Worm (Caenorhabditis elegans) whole organism, L4 larva: ENCODE results near the gene T05C1.2.

Source experiments
- D1046.2 ChIP-seq: fragments of 200-800 bp; sonication (Bioruptor generic); IDR thresholded peaks from 2 replicates; pipeline ENCODE4 v1.3.6; 2022; ENCODE audit warnings: missing genetic modification characterization, missing compliant biosample characterization
- F10B5.3 ChIP-seq: sonication (generic microtip); optimal IDR thresholded peaks from 2 replicates; lab custom pipeline; 2016; ENCODE audit warnings: mild to moderate bottlenecking, missing genetic modification characterization, missing compliant biosample characterization
- F49E8.2 ChIP-seq: sonication (generic microtip); optimal IDR thresholded peaks from 2 replicates; lab custom pipeline; 2016; ENCODE audit warnings: missing compliant biosample characterization, mild to moderate bottlenecking, missing genetic modification characterization, borderline replicate concordance
- Y75B8A.6 ChIP-seq: fragments of 200-800 bp; sonication (Bioruptor generic); IDR thresholded peaks from 2 replicates; pipeline ENCODE4 v1.3.6; 2022; ENCODE audit warnings: missing genetic modification reagents, missing genetic modification characterization, missing compliant biosample characterization
- aly-2 ChIP-seq: sonication (generic microtip); optimal IDR thresholded peaks from 2 replicates; lab custom pipeline; 2018; ENCODE audit warnings: missing biosample characterization, missing genetic modification characterization
- ceh-28 ChIP-seq: fragments of 150-350 bp; optimal IDR thresholded peaks from 2 replicates; lab custom pipeline; 2014; ENCODE audit warnings: missing biosample characterization, missing genetic modification reagents, missing genetic modification characterization
- ceh-32 ChIP-seq: sonication (generic microtip); optimal IDR thresholded peaks from 2 replicates; lab custom pipeline; 2016; ENCODE audit warnings: mild to moderate bottlenecking, missing genetic modification characterization, missing compliant biosample characterization; ENCODE audit not compliant: poor library complexity
- ces-1 ChIP-seq: fragments of 150-350 bp; sonication (generic microtip); optimal IDR thresholded peaks from 4 replicates; lab custom pipeline; 2014; ENCODE audit warnings: missing biosample characterization, missing genetic modification reagents, missing genetic modification characterization
- cey-2 ChIP-seq: sonication (generic microtip); optimal IDR thresholded peaks from 3 replicates; lab custom pipeline; 2017; ENCODE audit warnings: missing genetic modification characterization, mild to moderate bottlenecking, missing compliant biosample characterization, antibody characterized with exemption, borderline replicate concordance; ENCODE audit not compliant: insufficient read depth
- ctbp-1 ChIP-seq: fragments of 200-800 bp; sonication (Bioruptor generic); IDR thresholded peaks from 2 replicates; pipeline ENCODE4 v1.3.6; 2022; ENCODE audit warnings: missing genetic modification reagents, missing genetic modification characterization, missing compliant biosample characterization
- daf-16 ChIP-seq, 3 experiments: sonication (generic microtip); optimal IDR thresholded peaks; 2 replicates each; lab custom pipeline; 2016 to 2017; ENCODE audit warnings: missing genetic modification characterization in 3 of 3, missing genetic modification reagents in 3 of 3, mild to moderate bottlenecking in 2 of 3, missing compliant biosample characterization in 2 of 3, missing biosample characterization in 1 of 3, moderate library complexity in 1 of 3
- duxl-1 ChIP-seq: sonication (generic microtip); optimal IDR thresholded peaks from 2 replicates; lab custom pipeline; 2016; ENCODE audit warnings: mild to moderate bottlenecking, missing genetic modification characterization, moderate library complexity, missing compliant biosample characterization; ENCODE audit not compliant: poor library complexity
- dve-1 ChIP-seq: sonication (generic microtip); optimal IDR thresholded peaks from 2 replicates; lab custom pipeline; 2017; ENCODE audit warnings: antibody characterized with exemption, mild to moderate bottlenecking, missing genetic modification characterization, missing compliant biosample characterization; ENCODE audit not compliant: insufficient read depth
- egl-27 ChIP-seq: sonication (generic microtip); optimal IDR thresholded peaks from 3 replicates; lab custom pipeline; 2017; ENCODE audit warnings: missing biosample characterization, missing genetic modification reagents, missing genetic modification characterization
- gei-8 ChIP-seq: fragments of 200-800 bp; sonication (Bioruptor generic); optimal IDR thresholded peaks from 2 replicates; lab custom pipeline; 2018; ENCODE audit warnings: mild to moderate bottlenecking, missing genetic modification characterization, missing compliant biosample characterization
- hlh-11 ChIP-seq: fragments of 200-800 bp; sonication (Bioruptor generic); optimal IDR thresholded peaks from 2 replicates; lab custom pipeline; 2018; ENCODE audit warnings: mild to moderate bottlenecking, missing genetic modification characterization, missing compliant biosample characterization
- hmg-1.1 ChIP-seq: fragments of 200-800 bp; sonication (Bioruptor generic); IDR thresholded peaks from 2 replicates; pipeline ENCODE4 v1.3.6; 2022; ENCODE audit warnings: missing genetic modification reagents, missing genetic modification characterization, missing compliant biosample characterization
- lim-7 ChIP-seq: fragments of 200-800 bp; sonication (Bioruptor generic); IDR thresholded peaks from 2 replicates; pipeline ENCODE4 v1.3.6; 2022; ENCODE audit warnings: missing genetic modification characterization, missing compliant biosample characterization
- lin-1 ChIP-seq: fragments of 200-800 bp; sonication (Bioruptor generic); IDR thresholded peaks from 2 replicates; pipeline ENCODE4 v1.3.6; 2022; ENCODE audit warnings: missing genetic modification reagents, missing genetic modification characterization, missing compliant biosample characterization
- lin-29 ChIP-seq: fragments of 200-800 bp; sonication (Bioruptor generic); IDR thresholded peaks from 2 replicates; pipeline ENCODE4 v1.3.6; 2022; ENCODE audit warnings: missing genetic modification reagents, missing genetic modification characterization, missing compliant biosample characterization
- lsy-2 ChIP-seq, 2 experiments: fragments of 150-350 bp in 1 of 2; sonication (generic microtip) in 1 of 2; optimal IDR thresholded peaks; 2 replicates each; lab custom pipeline; 2014 to 2017; ENCODE audit warnings: missing biosample characterization in 2 of 2, missing genetic modification characterization in 2 of 2
- madf-5 ChIP-seq, 2 experiments: fragments of 200-800 bp; sonication (Bioruptor generic); IDR thresholded peaks; 2 replicates each; pipeline ENCODE4 v1.3.6; 2022; ENCODE audit warnings: missing compliant biosample characterization in 2 of 2, missing genetic modification characterization in 2 of 2
- mdl-1 ChIP-seq, 2 experiments: fragments of 150-350 bp in 1 of 2; sonication (generic microtip) in 1 of 2; optimal IDR thresholded peaks; 2 replicates each; lab custom pipeline; 2014 to 2017; ENCODE audit warnings: missing biosample characterization in 2 of 2, missing genetic modification characterization in 2 of 2
- nhr-102 ChIP-seq: sonication (generic microtip); optimal IDR thresholded peaks from 2 replicates; lab custom pipeline; 2016; ENCODE audit warnings: mild to moderate bottlenecking, missing genetic modification characterization, moderate library complexity, missing compliant biosample characterization
- nhr-11 ChIP-seq: fragments of 150-350 bp; optimal IDR thresholded peaks from 2 replicates; lab custom pipeline; 2014; ENCODE audit warnings: missing biosample characterization, missing genetic modification characterization
- nhr-28 ChIP-seq: fragments of 150-350 bp; optimal IDR thresholded peaks from 2 replicates; lab custom pipeline; 2014; ENCODE audit warnings: missing biosample characterization, missing genetic modification characterization
- nhr-41 ChIP-seq: fragments of 200-800 bp; sonication (Bioruptor generic); IDR thresholded peaks from 2 replicates; pipeline ENCODE4 v1.3.6; 2022; ENCODE audit warnings: missing genetic modification reagents, missing genetic modification characterization, missing compliant biosample characterization
- nhr-48 ChIP-seq: sonication (generic microtip); optimal IDR thresholded peaks from 2 replicates; lab custom pipeline; 2016; ENCODE audit warnings: mild to moderate bottlenecking, missing genetic modification characterization, missing compliant biosample characterization
- pha-4 ChIP-seq, 2 experiments: fragments of 150-350 bp in 1 of 2; fragments of 200-800 bp in 1 of 2; sonication (Bioruptor generic) in 1 of 2; IDR thresholded peaks in 1 of 2; optimal IDR thresholded peaks in 1 of 2; 2 replicates each; pipeline versions ENCODE4 v1.3.6 to Lab custom; 2014 to 2022; ENCODE audit warnings: missing genetic modification characterization in 2 of 2, missing genetic modification reagents in 2 of 2, missing biosample characterization in 1 of 2, missing compliant biosample characterization in 1 of 2
- rbr-2 ChIP-seq: sonication (generic microtip); optimal IDR thresholded peaks from 2 replicates; lab custom pipeline; 2016; ENCODE audit warnings: missing genotype, missing genetic modification characterization, missing compliant biosample characterization
- spr-3 ChIP-seq: fragments of 200-800 bp; sonication (Bioruptor generic); optimal IDR thresholded peaks from 2 replicates; lab custom pipeline; 2018; ENCODE audit warnings: mild to moderate bottlenecking, missing genetic modification characterization, missing compliant biosample characterization
- tag-97 ChIP-seq: fragments of 200-800 bp; sonication (Bioruptor generic); IDR thresholded peaks from 2 replicates; pipeline ENCODE4 v1.3.6; 2022; ENCODE audit warnings: missing genetic modification characterization, missing compliant biosample characterization
- tra-1 ChIP-seq: fragments of 200-800 bp; sonication (Bioruptor generic); IDR thresholded peaks from 2 replicates; pipeline ENCODE4 v1.3.6; 2022; ENCODE audit warnings: missing genetic modification reagents, missing genetic modification characterization, missing compliant biosample characterization
- unc-62 ChIP-seq, 3 experiments: fragments of 150-350 bp in 1 of 3; sonication (generic microtip); optimal IDR thresholded peaks in 2 of 3; peaks in 1 of 3; 1 replicate in 1 of 3; 2 replicates in 2 of 3; lab custom pipeline; 2014 to 2017; ENCODE audit warnings: missing biosample characterization in 3 of 3, missing genetic modification characterization in 3 of 3, missing genetic modification reagents in 3 of 3, missing genotype in 1 of 3
- vab-7 ChIP-seq: fragments of 200-800 bp; sonication (Bioruptor generic); IDR thresholded peaks from 2 replicates; pipeline ENCODE4 v1.3.6; 2022; ENCODE audit warnings: missing genetic modification reagents, missing genetic modification characterization, missing compliant biosample characterization
- ztf-11 ChIP-seq: fragments of 150-350 bp; optimal IDR thresholded peaks from 2 replicates; lab custom pipeline; 2014; ENCODE audit warnings: missing biosample characterization, missing genetic modification characterization

The T05C1.2 gene

DNA sequence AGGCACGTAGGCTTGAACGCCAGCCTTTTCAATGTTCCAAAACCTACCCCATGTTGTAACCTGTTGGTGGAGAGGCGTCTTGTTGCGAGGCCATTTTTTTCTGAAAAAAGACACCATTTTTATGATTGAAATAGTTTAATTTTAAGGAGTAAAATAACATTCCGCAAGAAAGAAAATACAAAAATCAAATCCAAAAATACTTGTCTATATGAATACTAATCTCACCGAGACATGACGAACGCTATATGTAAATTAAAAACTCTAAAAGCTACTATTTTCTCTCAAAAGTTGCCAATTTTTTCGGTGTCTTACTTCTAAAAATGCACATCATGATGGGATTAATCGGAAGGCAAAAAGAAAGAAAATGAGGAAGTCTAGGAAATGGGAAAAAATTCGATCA, at the start of gene T05C1.2:
Gene T05C1.2 (minus strand): TSS at position 101 of the 400 bp plus-strand sequence.
- TF ChIP-seq unc-62 (GFP tag; optimal IDR thresholded peaks at IDR 0.05 in 1 of 2; lab: Kevin White, UChicago) (peak in 1 of 2 experiments; percentile 37), unc-62 (tag; optimal IDR thresholded peaks at IDR 0.05; lab: Kevin White, UChicago) (no peak), gei-8 (GFP tag; lab: Kevin White, UChicago) (no peak)

ce11 chrII:4527800-4528199, 45.9 kb upstream of the T05C1.2 start, which contains the start of gene sra-35:
sra-35 (minus strand) TSS chrII:4527900.
- no peak for TF ChIP-seq lsy-2 (tag; optimal IDR thresholded peaks at IDR 0.05; lab: Kevin White, UChicago)
- TF ChIP-seq ztf-11 (tag; lab: Kevin White, UChicago): no peak
- TF ChIP-seq mdl-1 (tag; optimal IDR thresholded peaks at IDR 0.05; lab: Kevin White, UChicago): no peak
- TF ChIP-seq nhr-48 (tag; lab: Kevin White, UChicago): no peak
- no peak for TF ChIP-seq F49E8.2 (tag; lab: Kevin White, UChicago)
- no peak for TF ChIP-seq D1046.2 (GFP tag; lab: Robert Waterston, UW)
- no peak for TF ChIP-seq pha-4 (GFP tag; IDR thresholded peaks at IDR 0.05; lab: Robert Waterston, UW)
- TF ChIP-seq pha-4 (tag; optimal IDR thresholded peaks at IDR 0.05; lab: Kevin White, UChicago): no peak
- TF ChIP-seq ceh-32: no peak
- TF ChIP-seq hmg-1.1: no peak
- TF ChIP-seq rbr-2: no peak
- no peak for TF ChIP-seq nhr-28 (tag; lab: Kevin White, UChicago)
- TF ChIP-seq F10B5.3 (tag; lab: Kevin White, UChicago): no peak
- no peak for TF ChIP-seq egl-27
- TF ChIP-seq madf-5 (GFP tag; IDR thresholded peaks at IDR 0.05; lab: Robert Waterston, UW): no peak
- no peak for TF ChIP-seq lim-7
- no peak for TF ChIP-seq nhr-11 (tag; lab: Kevin White, UChicago)
- no peak for TF ChIP-seq cey-2 (tag; lab: Kevin White, UChicago)

DNA sequence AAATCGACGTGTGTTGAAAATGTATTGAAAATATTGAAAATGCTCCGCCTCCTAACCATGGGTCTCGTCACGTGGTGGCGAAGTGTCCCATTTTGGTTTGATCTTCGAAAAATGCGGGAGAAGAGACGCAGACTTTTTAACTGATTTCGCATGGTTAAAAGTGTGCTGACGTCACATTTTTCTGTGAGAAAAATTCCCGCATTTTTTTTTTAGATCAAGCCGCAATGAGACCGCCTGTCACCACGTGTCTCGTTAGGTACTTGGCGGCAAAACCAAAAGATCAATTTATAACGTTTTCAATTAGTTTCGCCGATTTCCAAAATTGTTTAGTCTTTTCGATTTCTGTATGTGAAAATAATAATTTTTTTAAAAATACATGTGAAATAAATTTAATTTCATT, 43.3 kb upstream of the T05C1.2 start:
- TF ChIP-seq Y75B8A.6 (GFP tag; lab: Robert Waterston, UW) (0 out of 2 replicates have a peak, but pooled peaks have one; percentile 22), unc-62 (GFP tag; optimal IDR thresholded peaks at IDR 0.05 in 1 of 2; lab: Kevin White, UChicago) (peak in 1 of 2 experiments; percentile 21), unc-62 (tag; optimal IDR thresholded peaks at IDR 0.05; lab: Kevin White, UChicago) (no peak), aly-2 (tag; lab: Kevin White, UChicago) (no peak), lim-7 (no peak), tag-97 (no peak), ceh-32 (no peak), dve-1 (tag; lab: Kevin White, UChicago) (no peak), lin-29 (GFP tag; lab: Robert Waterston, UW) (no peak)
- TF ChIP-seq, all 104 proteins: peak for 2

DNA sequence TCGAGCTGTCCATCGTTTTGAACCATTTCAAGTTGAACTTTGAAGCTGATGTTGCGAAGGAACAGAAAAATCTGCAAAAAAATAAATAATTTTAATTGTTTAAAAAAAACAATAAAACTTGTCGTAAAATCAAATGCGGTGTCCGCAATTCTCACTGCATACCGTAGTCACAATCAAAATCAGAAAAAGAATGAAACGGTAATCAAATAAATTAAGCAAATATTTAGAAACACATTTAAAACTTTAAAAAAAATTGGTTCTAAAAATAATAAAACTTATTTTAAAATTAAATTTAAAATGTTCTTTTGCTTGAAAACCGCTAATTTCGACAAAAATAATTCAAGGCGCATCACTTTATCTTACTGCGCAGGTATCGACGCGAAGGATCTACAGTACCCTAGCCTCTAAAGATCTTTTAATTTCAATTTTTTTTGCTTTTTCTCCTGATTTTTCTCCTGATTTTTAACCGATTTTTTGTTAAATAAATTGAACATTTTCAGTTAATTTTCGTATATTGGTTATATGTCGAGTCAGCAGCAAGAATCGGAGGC, 41.3 kb upstream of the T05C1.2 start, which contains the start of the genes B0304.4 and B0304.2:
Gene B0304.4 (minus strand): TSS at position 101 of the 551 bp plus-strand sequence.
Gene B0304.2 (plus strand): TSS at position 501 of the 551 bp plus-strand sequence.
- TF ChIP-seq daf-16 (GFP tag; optimal IDR thresholded peaks at IDR 0.05; lab: Kevin White, UChicago): no peak
- TF ChIP-seq daf-16 (tag; optimal IDR thresholded peaks at IDR 0.05; lab: Kevin White, UChicago): no peak
- TF ChIP-seq duxl-1 (tag; lab: Kevin White, UChicago): no peak
- no peak for TF ChIP-seq lin-1 (GFP tag; lab: Robert Waterston, UW)
- no peak for TF ChIP-seq egl-27
- TF ChIP-seq tra-1 (GFP tag; lab: Robert Waterston, UW): no peak
- no peak for TF ChIP-seq ceh-32
- no peak for TF ChIP-seq ces-1 (GFP tag; lab: Kevin White, UChicago)
- TF ChIP-seq hlh-11: no peak
- no peak for TF ChIP-seq F10B5.3 (tag; lab: Kevin White, UChicago)
- no peak for TF ChIP-seq mdl-1 (tag; optimal IDR thresholded peaks at IDR 0.05; lab: Kevin White, UChicago)
- TF ChIP-seq ctbp-1: no peak
- no peak for TF ChIP-seq nhr-102 (tag; lab: Kevin White, UChicago)
- no peak for TF ChIP-seq ceh-28 (tag; lab: Kevin White, UChicago)
- TF ChIP-seq nhr-11 (tag; lab: Kevin White, UChicago): no peak
- no peak for TF ChIP-seq nhr-41 (GFP tag; lab: Robert Waterston, UW)
- no peak for TF ChIP-seq vab-7 (GFP tag; lab: Robert Waterston, UW)
- TF ChIP-seq nhr-28 (tag; lab: Kevin White, UChicago): no peak
- TF ChIP-seq lim-7: no peak
- TF ChIP-seq spr-3: no peak
